Worm (Caenorhabditis elegans) whole organism, late embryonic: ENCODE measurements around the gene F16G10.13.

Experiments
- sox-4 ChIP-seq: sonication (generic microtip); optimal IDR thresholded peaks from 2 replicates; lab custom pipeline; 2017; ENCODE audit warnings: mild to moderate bottlenecking, missing genetic modification characterization, inconsistent platforms, missing compliant biosample characterization
- unc-55 ChIP-seq: sonication (generic microtip); optimal IDR thresholded peaks from 2 replicates; lab custom pipeline; 2017; ENCODE audit warnings: missing biosample characterization, missing genetic modification reagents, missing genetic modification characterization

ce11 chrII:2431972-2432371 is 36.2 kb upstream of the F16G10.13 start, which contains the start of gene ceh-86:
- TF ChIP-seq unc-55 (no peak), sox-4 (tag; lab: Kevin White, UChicago) (no peak)
